Worm (Caenorhabditis elegans) whole organism, L4 larva: ENCODE data around the gene pqn-67.
A peak's percentile ranks its signal among the peaks of the same experiment; 100 is the strongest.

Experiments used
- F26F4.8 ChIP-seq: fragments of 200-800 bp; sonication (Bioruptor generic); conservative IDR thresholded peaks from 2 replicates; pipeline ENCODE4 v1.3.6; 2022; ENCODE audit warnings: missing genetic modification characterization, missing compliant biosample characterization
- F37D6.2 ChIP-seq: sonication (generic microtip); optimal IDR thresholded peaks from 2 replicates; lab custom pipeline; 2016; ENCODE audit warnings: mild to moderate bottlenecking, missing genetic modification characterization, missing compliant biosample characterization
- Y105C5A.15 ChIP-seq: fragments of 200-800 bp; sonication (Bioruptor generic); IDR thresholded peaks from 2 replicates; pipeline ENCODE4 v1.3.6; 2022; ENCODE audit warnings: missing genetic modification characterization, missing compliant biosample characterization
- ZK337.2 ChIP-seq: fragments of 200-800 bp; sonication (Bioruptor generic); IDR thresholded peaks from 2 replicates; pipeline ENCODE4 v1.3.6; 2022; ENCODE audit warnings: missing genetic modification reagents, missing genetic modification characterization, missing compliant biosample characterization
- ZK546.5 ChIP-seq, 2 experiments: sonication (generic microtip); optimal IDR thresholded peaks; 2 replicates each; lab custom pipeline; 2017; ENCODE audit warnings: missing biosample characterization in 2 of 2, missing genetic modification characterization in 2 of 2
- aha-1 ChIP-seq: fragments of 150-350 bp; peaks from one replicate; lab custom pipeline; 2014; ENCODE audit warnings: missing biosample characterization, missing genetic modification characterization
- aly-2 ChIP-seq: sonication (generic microtip); optimal IDR thresholded peaks from 2 replicates; lab custom pipeline; 2018; ENCODE audit warnings: missing biosample characterization, missing genetic modification characterization
- attf-4 ChIP-seq: sonication (generic microtip); optimal IDR thresholded peaks from 3 replicates; lab custom pipeline; 2017; ENCODE audit warnings: missing biosample characterization, missing genetic modification characterization
- ceh-20 ChIP-seq: fragments of 200-800 bp; sonication (Bioruptor generic); IDR thresholded peaks from 2 replicates; pipeline ENCODE4 v1.3.6; 2022; ENCODE audit warnings: missing genetic modification reagents, missing genetic modification characterization, missing compliant biosample characterization
- daf-16 ChIP-seq, 3 experiments: sonication (generic microtip); optimal IDR thresholded peaks; 2 replicates each; lab custom pipeline; 2016 to 2017; ENCODE audit warnings: missing genetic modification characterization in 3 of 3, missing genetic modification reagents in 3 of 3, mild to moderate bottlenecking in 2 of 3, missing compliant biosample characterization in 2 of 3, missing biosample characterization in 1 of 3, moderate library complexity in 1 of 3
- dmd-8 ChIP-seq: fragments of 200-800 bp; sonication (Bioruptor generic); IDR thresholded peaks from 2 replicates; pipeline ENCODE4 v1.3.6; 2022; ENCODE audit warnings: missing genetic modification characterization, missing compliant biosample characterization
- dmd-9 ChIP-seq: fragments of 200-800 bp; sonication (Bioruptor generic); IDR thresholded peaks from 2 replicates; pipeline ENCODE4 v1.3.6; 2022; ENCODE audit warnings: missing genetic modification reagents, missing genetic modification characterization, missing compliant biosample characterization
- egl-27 ChIP-seq: sonication (generic microtip); optimal IDR thresholded peaks from 3 replicates; lab custom pipeline; 2017; ENCODE audit warnings: missing biosample characterization, missing genetic modification reagents, missing genetic modification characterization
- gei-8 ChIP-seq: fragments of 200-800 bp; sonication (Bioruptor generic); optimal IDR thresholded peaks from 2 replicates; lab custom pipeline; 2018; ENCODE audit warnings: mild to moderate bottlenecking, missing genetic modification characterization, missing compliant biosample characterization
- hlh-11 ChIP-seq: fragments of 200-800 bp; sonication (Bioruptor generic); optimal IDR thresholded peaks from 2 replicates; lab custom pipeline; 2018; ENCODE audit warnings: mild to moderate bottlenecking, missing genetic modification characterization, missing compliant biosample characterization
- hlh-30 ChIP-seq: sonication (generic microtip); optimal IDR thresholded peaks from 2 replicates; lab custom pipeline; 2017; ENCODE audit warnings: antibody characterized with exemption, mild to moderate bottlenecking, missing genetic modification characterization, missing compliant biosample characterization; ENCODE audit not compliant: insufficient read depth
- lin-38 ChIP-seq: fragments of 200-800 bp; sonication (Bioruptor generic); IDR thresholded peaks from 2 replicates; pipeline ENCODE4 v1.3.6; 2022; ENCODE audit warnings: missing genetic modification reagents, missing genetic modification characterization, missing compliant biosample characterization
- lin-39 ChIP-seq: fragments of 150-350 bp; optimal IDR thresholded peaks from 2 replicates; lab custom pipeline; 2014; ENCODE audit warnings: missing biosample characterization, missing genetic modification reagents, missing genetic modification characterization
- lsy-2 ChIP-seq, 2 experiments: fragments of 150-350 bp in 1 of 2; sonication (generic microtip) in 1 of 2; optimal IDR thresholded peaks; 2 replicates each; lab custom pipeline; 2014 to 2017; ENCODE audit warnings: missing biosample characterization in 2 of 2, missing genetic modification characterization in 2 of 2
- mxl-2 ChIP-seq: fragments of 200-800 bp; sonication (Bioruptor generic); conservative IDR thresholded peaks from 2 replicates; pipeline ENCODE4 v1.3.6; 2022; ENCODE audit warnings: missing genetic modification reagents, missing genetic modification characterization, missing compliant biosample characterization
- nhr-111 ChIP-seq: fragments of 200-800 bp; sonication (Bioruptor generic); optimal IDR thresholded peaks from 2 replicates; lab custom pipeline; 2018; ENCODE audit warnings: mild to moderate bottlenecking, missing genetic modification characterization, missing compliant biosample characterization
- nhr-237 ChIP-seq: sonication (generic microtip); optimal IDR thresholded peaks from 2 replicates; lab custom pipeline; 2017; ENCODE audit warnings: missing biosample characterization, missing genetic modification characterization
- nhr-28 ChIP-seq: fragments of 150-350 bp; optimal IDR thresholded peaks from 2 replicates; lab custom pipeline; 2014; ENCODE audit warnings: missing biosample characterization, missing genetic modification characterization
- nhr-41 ChIP-seq: fragments of 200-800 bp; sonication (Bioruptor generic); IDR thresholded peaks from 2 replicates; pipeline ENCODE4 v1.3.6; 2022; ENCODE audit warnings: missing genetic modification reagents, missing genetic modification characterization, missing compliant biosample characterization
- pha-4 ChIP-seq, 2 experiments: fragments of 150-350 bp in 1 of 2; fragments of 200-800 bp in 1 of 2; sonication (Bioruptor generic) in 1 of 2; IDR thresholded peaks in 1 of 2; optimal IDR thresholded peaks in 1 of 2; 2 replicates each; pipeline versions ENCODE4 v1.3.6 to Lab custom; 2014 to 2022; ENCODE audit warnings: missing genetic modification characterization in 2 of 2, missing genetic modification reagents in 2 of 2, missing biosample characterization in 1 of 2, missing compliant biosample characterization in 1 of 2
- rbr-2 ChIP-seq: sonication (generic microtip); optimal IDR thresholded peaks from 2 replicates; lab custom pipeline; 2016; ENCODE audit warnings: missing genotype, missing genetic modification characterization, missing compliant biosample characterization
- set-16 ChIP-seq: fragments of 200-800 bp; sonication (Bioruptor generic); IDR thresholded peaks from 2 replicates; pipeline ENCODE4 v1.3.6; 2022; ENCODE audit warnings: missing genetic modification reagents, missing genetic modification characterization, missing compliant biosample characterization
- snpc-1.2 ChIP-seq: fragments of 200-800 bp; sonication (Bioruptor generic); IDR thresholded peaks from 2 replicates; pipeline ENCODE4 v1.3.6; 2022; ENCODE audit warnings: missing genetic modification reagents, missing genetic modification characterization, missing compliant biosample characterization
- snpc-4 ChIP-seq: fragments of 150-350 bp; optimal IDR thresholded peaks from 2 replicates; lab custom pipeline; 2014; ENCODE audit warnings: missing biosample characterization, missing genetic modification characterization
- spr-1 ChIP-seq: sonication (generic microtip); optimal IDR thresholded peaks from 2 replicates; lab custom pipeline; 2016; ENCODE audit warnings: mild to moderate bottlenecking, missing genetic modification characterization, missing compliant biosample characterization
- tag-97 ChIP-seq: fragments of 200-800 bp; sonication (Bioruptor generic); IDR thresholded peaks from 2 replicates; pipeline ENCODE4 v1.3.6; 2022; ENCODE audit warnings: missing genetic modification characterization, missing compliant biosample characterization
- unc-62 ChIP-seq, 3 experiments: fragments of 150-350 bp in 1 of 3; sonication (generic microtip); optimal IDR thresholded peaks in 2 of 3; peaks in 1 of 3; 1 replicate in 1 of 3; 2 replicates in 2 of 3; lab custom pipeline; 2014 to 2017; ENCODE audit warnings: missing biosample characterization in 3 of 3, missing genetic modification characterization in 3 of 3, missing genetic modification reagents in 3 of 3, missing genotype in 1 of 3
- vab-7 ChIP-seq: fragments of 200-800 bp; sonication (Bioruptor generic); IDR thresholded peaks from 2 replicates; pipeline ENCODE4 v1.3.6; 2022; ENCODE audit warnings: missing genetic modification reagents, missing genetic modification characterization, missing compliant biosample characterization
- zip-11 ChIP-seq: fragments of 200-800 bp; sonication (Bioruptor generic); IDR thresholded peaks from 2 replicates; pipeline ENCODE4 v1.3.6; 2022; ENCODE audit warnings: missing genetic modification characterization, missing compliant biosample characterization
- zip-2 ChIP-seq: fragments of 150-350 bp; optimal IDR thresholded peaks from 2 replicates; lab custom pipeline; 2014; ENCODE audit warnings: missing biosample characterization, missing genetic modification characterization
- ztf-11 ChIP-seq: fragments of 150-350 bp; optimal IDR thresholded peaks from 2 replicates; lab custom pipeline; 2014; ENCODE audit warnings: missing biosample characterization, missing genetic modification characterization

pqn-67 gene

DNA sequence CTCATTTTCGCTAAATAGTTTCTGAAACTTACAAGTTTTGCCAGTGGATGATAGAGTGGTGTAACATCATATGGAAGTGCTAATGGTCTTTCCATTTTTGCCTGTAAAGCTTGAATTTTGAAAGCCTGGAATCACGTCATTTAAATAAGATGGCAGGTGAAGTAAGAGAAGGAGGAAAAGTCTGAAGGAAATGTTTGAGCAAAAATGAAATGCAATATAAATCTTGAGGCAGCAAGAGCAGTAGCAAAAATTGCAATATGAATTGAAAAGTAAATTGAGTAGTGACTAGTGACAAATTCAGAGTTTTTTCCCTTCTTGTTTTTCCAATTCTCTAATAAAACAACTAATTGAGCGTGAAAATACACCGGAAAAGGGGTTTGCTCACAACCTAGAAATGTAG is 38.4 kb upstream of the pqn-67 start, which contains the start of gene glb-24:
Gene glb-24 (minus strand): TSS at position 101 of the 400 bp plus-strand sequence.
- TF ChIP-seq set-16 = no peak
- no peak for TF ChIP-seq mxl-2
- no peak for TF ChIP-seq tag-97
- no peak for TF ChIP-seq nhr-111 (GFP tag; lab: Kevin White, UChicago)
- no peak for TF ChIP-seq aly-2
- no peak for TF ChIP-seq dmd-8
- no peak for TF ChIP-seq Y105C5A.15 (GFP tag; lab: Robert Waterston, UW)
- TF ChIP-seq nhr-28 = no peak
- no peak for TF ChIP-seq unc-62 (GFP tag; optimal IDR thresholded peaks at IDR 0.05 in 1 of 2; lab: Kevin White, UChicago)
- TF ChIP-seq unc-62 (tag; optimal IDR thresholded peaks at IDR 0.05; lab: Kevin White, UChicago) = no peak
- no peak for TF ChIP-seq gei-8 (GFP tag; lab: Kevin White, UChicago)
- no peak for TF ChIP-seq ZK337.2 (GFP tag; lab: Robert Waterston, UW)
- no peak for TF ChIP-seq rbr-2 (tag; lab: Kevin White, UChicago)

DNA sequence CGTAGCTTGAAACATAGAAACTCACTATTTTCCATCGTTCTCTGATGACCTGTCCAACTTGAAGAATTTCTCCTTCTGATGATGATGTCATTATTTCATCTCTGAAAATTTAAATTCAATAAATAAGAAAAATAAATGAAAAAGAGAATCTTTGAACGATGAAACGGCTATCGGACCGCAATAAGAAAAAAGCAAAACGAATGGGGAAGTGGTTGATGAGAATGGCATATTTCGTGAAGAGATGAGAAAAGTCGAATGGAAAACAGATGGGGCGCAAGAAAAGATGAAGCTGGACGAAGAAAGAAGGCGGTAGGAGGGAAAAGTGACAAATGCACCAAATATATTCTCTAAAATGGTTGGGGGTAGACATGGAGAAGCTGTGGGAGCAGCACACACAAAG is 28.5 kb upstream of the pqn-67 start, which contains the start of gene ttbk-7:
Gene ttbk-7 (minus strand): TSS at position 101 of the 400 bp plus-strand sequence.
- TF ChIP-seq zip-2 (tag; lab: Kevin White, UChicago) (no peak), unc-62 (GFP tag; optimal IDR thresholded peaks at IDR 0.05 in 1 of 2; lab: Kevin White, UChicago) (peak in 1 of 2 experiments; percentile 61), unc-62 (tag; optimal IDR thresholded peaks at IDR 0.05; lab: Kevin White, UChicago) (no peak), F37D6.2 (tag; lab: Kevin White, UChicago) (no peak), attf-4 (tag; lab: Kevin White, UChicago) (no peak), zip-11 (GFP tag; lab: Robert Waterston, UW) (no peak)
- TF ChIP-seq, all 104 proteins: peak for 1

DNA sequence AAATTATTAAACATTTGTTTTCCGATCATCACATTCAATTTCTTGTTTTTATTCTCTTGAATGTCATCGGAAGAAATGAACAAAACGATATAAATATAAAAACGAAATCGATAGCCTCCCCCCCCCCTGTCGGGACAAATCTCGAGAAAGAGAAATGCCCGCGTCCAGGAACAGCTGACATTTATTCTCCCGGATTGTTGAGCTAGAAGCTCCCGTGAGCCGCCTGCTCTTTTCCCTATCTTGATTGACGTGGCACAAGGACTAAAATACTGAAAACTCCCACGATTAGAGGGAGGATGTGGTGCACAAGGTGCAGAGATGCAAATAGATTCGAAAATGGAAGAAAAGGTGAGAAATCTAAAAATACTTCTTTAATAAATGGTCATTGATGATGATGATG is 27.4 kb upstream of the pqn-67 start:
- TF ChIP-seq nhr-237 (tag; lab: Kevin White, UChicago) (no peak), daf-16 (GFP tag; optimal IDR thresholded peaks at IDR 0.05; lab: Kevin White, UChicago) (peak in 1 of 2 experiments; percentile 31), daf-16 (tag; optimal IDR thresholded peaks at IDR 0.05; lab: Kevin White, UChicago) (no peak), ZK546.5 (tag; optimal IDR thresholded peaks at IDR 0.05; lab: Kevin White, UChicago) (no peak), hlh-11 (peak; percentile 32)
- TF ChIP-seq, all 104 proteins: peak for 2

DNA sequence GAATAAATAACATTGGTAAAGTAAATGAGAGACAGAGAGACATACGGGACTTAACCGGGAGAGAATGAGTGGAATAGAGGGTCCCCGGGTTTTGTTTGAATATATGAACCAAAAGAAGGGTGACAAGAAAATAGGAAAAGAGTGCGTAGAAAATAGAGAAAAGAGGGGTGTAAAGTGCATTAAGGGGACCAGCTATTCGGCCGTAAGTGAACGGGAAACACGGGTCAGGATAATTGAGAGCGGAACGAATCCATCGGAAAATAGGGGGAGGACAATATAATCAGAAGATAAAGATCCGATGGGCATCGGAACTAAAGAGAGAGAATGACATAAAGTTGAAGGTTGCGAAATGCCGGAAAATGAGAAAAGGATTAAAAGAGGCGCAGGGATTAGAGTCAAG is 26.9 kb upstream of the pqn-67 start:
- no peak for TF ChIP-seq spr-1
- no peak for TF ChIP-seq zip-2 (tag; lab: Kevin White, UChicago)
- TF ChIP-seq egl-27 (tag; lab: Kevin White, UChicago) = no peak
- TF ChIP-seq ztf-11 (tag; lab: Kevin White, UChicago) = no peak
- TF ChIP-seq pha-4 (GFP tag; IDR thresholded peaks at IDR 0.05; lab: Robert Waterston, UW) = no peak
- no peak for TF ChIP-seq pha-4 (tag; optimal IDR thresholded peaks at IDR 0.05; lab: Kevin White, UChicago)
- no peak for TF ChIP-seq hlh-30
- no peak for TF ChIP-seq snpc-1.2 (GFP tag; lab: Robert Waterston, UW)
- TF ChIP-seq dmd-9 = no peak
- no peak for TF ChIP-seq lin-39 (tag; lab: Kevin White, UChicago)
- TF ChIP-seq snpc-4 = no peak
- no peak for TF ChIP-seq ceh-20
- no peak for TF ChIP-seq F26F4.8 (GFP tag; lab: Robert Waterston, UW)

DNA sequence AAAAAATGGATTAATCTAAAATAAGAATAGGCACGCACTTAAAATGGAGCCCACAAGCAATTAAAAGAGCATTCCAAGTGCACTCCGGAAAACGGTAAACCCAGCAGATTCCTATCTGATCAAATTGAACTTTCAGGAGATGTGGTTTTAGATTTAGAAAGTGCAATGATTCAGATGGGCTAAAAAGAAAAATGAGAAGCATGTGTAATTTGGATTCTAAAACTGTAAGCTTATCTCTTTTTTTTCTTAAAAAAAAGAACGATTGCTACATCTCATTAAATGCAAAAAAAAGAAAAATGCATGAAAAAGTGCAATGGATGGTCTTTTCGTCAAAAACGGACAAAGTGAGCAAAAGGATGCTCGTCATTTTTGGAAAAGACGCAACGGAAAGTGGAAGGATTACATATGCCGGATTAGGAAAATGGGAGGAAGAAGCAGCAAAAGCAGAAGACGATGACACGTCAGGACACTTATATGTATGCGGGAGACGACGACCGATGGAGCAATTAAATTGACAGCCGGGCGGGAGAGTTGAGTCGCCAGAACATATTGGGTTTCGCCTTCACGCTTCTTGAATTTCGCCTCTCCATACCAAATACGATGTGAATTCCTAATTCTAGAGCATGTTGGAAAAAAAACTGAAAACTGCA is 25.5 kb upstream of the pqn-67 start:
- TF ChIP-seq unc-62 (GFP tag; optimal IDR thresholded peaks at IDR 0.05 in 1 of 2; lab: Kevin White, UChicago) (peak in 1 of 2 experiments; percentile 76), unc-62 (tag; optimal IDR thresholded peaks at IDR 0.05; lab: Kevin White, UChicago) (no peak), ceh-20 (0 out of 2 replicates have a peak, but pooled peaks have one; percentile 29), aha-1 (tag; lab: Kevin White, UChicago) (peak; percentile 43), lsy-2 (tag; optimal IDR thresholded peaks at IDR 0.05; lab: Kevin White, UChicago) (peak in 1 of 2 experiments; percentile 17), set-16 (no peak), vab-7 (GFP tag; lab: Robert Waterston, UW) (no peak), nhr-41 (GFP tag; lab: Robert Waterston, UW) (no peak), ZK337.2 (GFP tag; lab: Robert Waterston, UW) (no peak), lin-38 (no peak)
